Fruit fly (Drosophila melanogaster): ENCODE data around the gene Snoo.

- TF ChIP-seq Adf1 (GFP tag; IDR thresholded peaks at IDR 0.05) (no peak), Taf1 (GFP tag; IDR thresholded peaks at IDR 0.05) (no peak)
Measured at dm6 chr2L:7922088-7922487, 61.9 kb downstream of the Snoo start.

Data from whole organism, embryonic.